Worm (Caenorhabditis elegans): ENCODE measurements around the gene irld-60.

The irld-60 gene

DNA sequence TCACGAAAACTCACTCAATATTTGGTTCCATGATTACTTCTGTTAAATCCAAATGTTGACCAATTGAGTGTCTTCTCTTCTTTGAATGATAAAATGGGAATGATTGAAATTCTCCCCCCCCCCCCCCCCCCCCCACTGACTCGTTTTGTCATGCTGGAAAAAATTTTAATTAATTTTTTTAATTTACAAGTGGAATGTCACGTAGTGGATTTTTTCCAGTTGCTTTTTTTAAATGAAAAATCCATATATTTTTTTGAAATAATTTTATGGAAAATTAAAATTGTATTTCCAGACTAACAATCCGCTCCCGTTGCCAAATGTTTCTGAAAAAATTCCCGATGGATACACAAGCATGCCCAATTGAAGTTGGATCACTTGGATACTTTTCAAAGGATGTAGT, 38.7 kb upstream of the irld-60 start, which contains the start of gene BE10.1:
Gene BE10.1 (minus strand): TSS at position 101 of the 400 bp plus-strand sequence.
- TF ChIP-seq lsy-12 (tag; optimal IDR thresholded peaks at IDR 0.05) (no peak), aly-2 (tag; optimal IDR thresholded peaks at IDR 0.05) (no peak), lin-39 (tag; optimal IDR thresholded peaks at IDR 0.05) (no peak)

DNA sequence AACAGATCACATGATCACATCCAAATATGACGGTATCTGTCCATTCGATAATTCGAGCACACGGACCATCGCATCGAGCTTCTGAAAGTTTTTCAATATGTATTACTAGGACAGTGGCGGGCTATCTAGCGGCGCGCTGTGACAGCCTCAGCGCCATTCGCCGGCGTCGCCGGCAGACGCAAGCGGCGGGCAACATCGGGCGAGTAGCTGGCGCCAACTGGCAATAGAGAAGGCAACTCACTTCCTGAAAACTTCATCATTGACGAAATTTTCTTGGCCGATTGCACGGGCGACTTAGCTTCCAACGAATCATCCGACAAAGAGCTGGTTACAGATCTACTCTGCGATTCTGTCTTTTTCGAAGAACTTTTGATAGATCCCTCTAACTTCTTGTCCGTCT, 37.5 kb upstream of the irld-60 start:
- no peak for TF ChIP-seq zag-1 (tag; optimal IDR thresholded peaks at IDR 0.05)

DNA sequence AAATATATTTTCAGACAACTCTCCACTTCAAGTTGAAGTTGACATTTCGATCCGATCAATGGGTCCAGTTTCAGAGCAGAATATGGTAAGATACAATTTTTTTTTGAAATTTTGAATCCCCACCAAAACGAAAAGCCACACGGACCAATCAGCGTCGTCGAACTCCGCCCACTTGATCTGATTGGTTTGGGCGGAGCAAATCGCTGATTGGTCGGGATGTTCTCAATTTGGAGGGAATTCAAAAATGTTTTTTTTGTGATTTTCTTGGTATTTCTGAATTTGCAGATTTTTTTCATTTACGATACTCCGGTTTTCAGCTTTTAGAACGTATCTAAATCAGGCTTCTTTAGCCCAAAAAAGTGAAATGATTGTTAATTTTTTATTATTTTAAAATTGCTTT, 34.7 kb upstream of the irld-60 start:
- TF ChIP-seq nfya-1 (tag; optimal IDR thresholded peaks at IDR 0.05; ENCODE audit: insufficient read depth) (peak; percentile 55), hmg-11 (tag; optimal IDR thresholded peaks at IDR 0.05) (no peak)

DNA sequence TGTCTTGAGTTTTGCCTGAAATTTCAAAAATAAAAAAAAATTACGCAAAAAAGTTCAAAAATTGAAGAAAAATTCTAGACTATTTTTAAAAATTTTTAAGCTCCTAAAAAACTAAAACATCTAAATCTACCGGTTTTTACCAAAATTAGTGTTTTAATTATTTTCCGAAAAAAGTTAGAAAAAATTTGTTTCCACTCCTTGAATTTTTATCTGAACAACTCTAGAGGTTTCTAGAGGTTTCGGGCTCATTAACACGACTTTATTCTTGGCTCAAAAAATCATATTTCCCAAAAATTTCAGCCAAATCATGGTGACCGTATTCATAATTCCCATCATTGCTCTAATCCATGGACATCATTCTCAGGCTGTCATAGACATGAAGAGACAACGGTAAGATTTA, 34.1 kb upstream of the irld-60 start, which contains the start of gene lgc-37:
Gene lgc-37 (plus strand): TSS at position 301 of the 400 bp plus-strand sequence.
- no peak for TF ChIP-seq sea-2 (GFP tag; optimal IDR thresholded peaks at IDR 0.05)
- no peak for TF ChIP-seq ceh-9 (tag; optimal IDR thresholded peaks at IDR 0.05)
- TF ChIP-seq jun-1 (tag; optimal IDR thresholded peaks at IDR 0.05), result no peak
- no peak for TF ChIP-seq ztf-11 (tag; optimal IDR thresholded peaks at IDR 0.05)
- TF ChIP-seq egl-5 (tag; optimal IDR thresholded peaks at IDR 0.05), result no peak
- no peak for TF ChIP-seq aly-2 (tag; optimal IDR thresholded peaks at IDR 0.05)
- TF ChIP-seq ceh-16 (tag; optimal IDR thresholded peaks at IDR 0.05), result no peak
- TF ChIP-seq R02D3.7 (tag; optimal IDR thresholded peaks at IDR 0.05), result no peak
- TF ChIP-seq elt-2 (tag; optimal IDR thresholded peaks at IDR 0.05), result no peak
- no peak for TF ChIP-seq nhr-77 (tag; optimal IDR thresholded peaks at IDR 0.05)
- no peak for TF ChIP-seq fkh-2 (tag; optimal IDR thresholded peaks at IDR 0.05)
- no peak for TF ChIP-seq lin-39 (tag; optimal IDR thresholded peaks at IDR 0.05)
- TF ChIP-seq nhr-23 (tag; optimal IDR thresholded peaks at IDR 0.05), result no peak
- TF ChIP-seq nhr-11 (tag; optimal IDR thresholded peaks at IDR 0.05), result no peak
- no peak for TF ChIP-seq ceh-82 (tag; optimal IDR thresholded peaks at IDR 0.05)

DNA sequence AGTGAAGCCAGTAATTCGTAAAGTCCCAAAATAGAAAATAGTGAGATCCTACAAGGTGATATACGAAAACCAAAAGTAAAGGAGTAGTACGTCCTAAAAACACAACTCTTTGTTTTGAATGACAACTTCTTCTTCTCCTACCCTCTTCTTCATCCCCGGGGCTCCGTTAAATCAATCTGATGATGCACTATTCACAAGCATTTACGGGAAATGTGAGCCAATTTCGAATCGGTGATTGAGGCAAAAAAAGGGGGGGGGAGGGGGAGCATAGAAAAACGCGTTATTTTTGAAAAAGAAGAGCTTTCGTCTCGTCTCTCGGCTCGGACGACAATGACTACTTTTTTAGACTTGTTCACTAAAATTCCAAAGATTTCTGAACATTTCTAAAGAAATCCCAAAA, 33.1 kb upstream of the irld-60 start:
- TF ChIP-seq fkh-10 (GFP tag; optimal IDR thresholded peaks at IDR 0.05) (peak; percentile 57), ceh-28 (tag; optimal IDR thresholded peaks at IDR 0.05) (no peak)

DNA sequence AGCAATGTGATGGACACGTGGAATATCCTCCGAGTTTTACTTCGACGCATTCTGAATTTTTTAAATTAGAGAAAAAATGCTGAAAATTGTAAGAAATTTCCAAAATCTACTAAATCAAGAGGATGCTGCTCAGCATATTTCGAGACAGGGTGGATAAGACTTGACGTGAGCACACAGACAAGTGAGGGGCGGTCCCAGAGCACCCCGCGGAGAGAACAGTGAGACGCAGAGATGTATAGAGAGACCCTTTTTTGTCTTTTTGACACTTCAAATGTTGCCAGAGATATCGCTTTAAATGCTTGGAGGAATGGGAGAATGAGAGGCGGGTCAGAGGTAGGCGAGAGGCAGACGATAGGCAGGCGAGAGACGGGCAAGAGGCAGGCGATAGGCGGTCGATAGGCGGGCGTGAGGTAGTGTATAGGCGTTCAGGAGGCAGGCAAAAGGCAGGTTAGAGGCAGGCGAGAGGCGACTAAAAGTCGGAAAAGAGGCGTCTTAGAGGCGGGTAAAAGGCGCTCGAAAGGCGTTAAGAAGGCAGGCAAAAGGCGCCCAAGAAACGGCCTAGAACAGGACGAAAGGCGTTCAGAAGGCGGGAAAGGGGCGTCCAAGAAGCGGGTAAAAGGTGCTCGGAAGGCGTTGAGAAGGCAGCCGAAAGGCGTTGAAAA, 29.1 kb upstream of the irld-60 start, which contains the start of gene gab-1:
Gene gab-1 (minus strand): TSS at position 51 of the 662 bp plus-strand sequence.
- TF ChIP-seq unc-39 (tag; optimal IDR thresholded peaks at IDR 0.05) (no peak), lin-39 (tag; optimal IDR thresholded peaks at IDR 0.05) (peak; percentile 18)

DNA sequence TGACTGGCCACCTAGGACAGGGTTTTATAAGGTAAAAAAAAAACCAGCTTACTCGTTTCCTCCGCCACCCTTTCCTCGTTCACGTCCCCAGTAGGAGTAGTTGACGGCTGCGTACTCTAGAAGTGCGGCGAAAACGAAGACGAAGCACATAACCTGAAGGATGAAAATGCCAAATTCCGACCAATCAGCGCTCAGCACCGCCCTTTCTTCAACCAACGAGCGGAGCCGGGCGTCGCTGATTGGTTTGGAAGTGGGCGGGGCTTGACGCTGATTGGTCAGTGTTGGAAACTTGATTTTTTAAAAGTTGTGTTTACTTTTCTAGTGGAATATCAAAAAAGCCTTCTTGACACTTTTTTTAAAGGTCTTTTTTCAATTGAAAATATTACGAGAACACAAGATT, 23.0 kb upstream of the irld-60 start:
- TF ChIP-seq tbx-2 (tag; optimal IDR thresholded peaks at IDR 0.05), result no peak
- TF ChIP-seq nfya-1 (tag; optimal IDR thresholded peaks at IDR 0.05; ENCODE audit: insufficient read depth), result peak; percentile 87

DNA sequence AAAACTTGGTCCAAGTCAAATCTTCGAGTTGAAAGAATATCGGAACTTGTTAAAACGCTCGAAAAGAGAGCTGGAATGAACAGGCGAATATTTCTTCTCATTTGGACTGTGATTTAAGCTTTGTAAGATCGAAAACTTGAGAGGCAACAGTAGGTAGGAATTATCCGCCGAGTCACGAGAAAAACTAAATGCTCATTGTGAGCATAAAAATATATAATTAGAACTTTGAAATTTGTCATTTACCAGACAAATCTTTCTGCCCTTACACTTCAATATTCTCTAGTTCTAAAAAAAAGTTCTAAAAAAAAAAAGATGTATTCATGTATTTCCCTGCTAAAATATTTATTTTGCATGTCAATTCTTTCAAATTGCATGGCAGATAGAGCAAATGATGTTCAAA, 13.5 kb upstream of the irld-60 start, which contains the start of the genes irld-19 and irld-61:
Gene irld-19 (minus strand): TSS at position 101 of the 400 bp plus-strand sequence.
Gene irld-61 (plus strand): TSS at position 313 of the 400 bp plus-strand sequence.
- TF ChIP-seq pqm-1 (tag; optimal IDR thresholded peaks at IDR 0.05), result no peak

DNA sequence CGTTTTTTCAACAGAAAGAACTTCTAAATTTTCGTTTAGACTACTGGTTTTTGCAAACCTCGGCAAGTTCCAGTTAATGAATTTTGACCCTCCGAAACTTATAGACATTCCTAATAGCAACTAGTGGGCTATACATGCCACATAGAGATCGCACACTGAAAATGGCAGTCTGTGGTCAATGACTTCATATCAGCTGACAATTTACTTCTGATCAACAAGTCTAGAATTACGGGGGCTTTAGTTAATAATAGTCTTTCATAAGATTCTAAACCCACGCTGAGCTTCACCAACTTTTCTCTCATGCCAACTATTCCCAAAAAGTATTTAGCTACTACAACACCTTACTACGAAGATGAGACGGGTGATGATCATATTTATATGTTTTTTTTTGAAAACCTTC, 6.6 kb upstream of the irld-60 start, which contains the start of gene srw-9:
Gene srw-9 (plus strand): TSS at position 301 of the 400 bp plus-strand sequence.
- TF ChIP-seq pqm-1 (tag; optimal IDR thresholded peaks at IDR 0.05) (no peak), egl-27 (tag; optimal IDR thresholded peaks at IDR 0.05) (no peak), ztf-11 (tag; optimal IDR thresholded peaks at IDR 0.05) (no peak), lsy-12 (tag; optimal IDR thresholded peaks at IDR 0.05) (no peak), zag-1 (tag; optimal IDR thresholded peaks at IDR 0.05) (no peak), jun-1 (tag; optimal IDR thresholded peaks at IDR 0.05) (no peak)

All from whole organism, L3 larva.